Fruit fly (Drosophila melanogaster) S2 (cell line): ENCODE results near the gene cic.

Source experiments
- CG8478 ChIP-seq: fragments of >200 bp; optimal IDR thresholded peaks from 2 replicates; lab custom pipeline; 2018
- CTCF ChIP-seq, 2 experiments: fragments of >200 bp; optimal IDR thresholded peaks; 2 replicates each; lab custom pipeline; 2018

dm6 chr3R:20282103-20282502, 29.5 kb downstream of the cic start:
- TF ChIP-seq CG8478 (lab: Kevin White, UChicago) (no peak), CTCF (optimal IDR thresholded peaks at IDR 0.05; lab: Kevin White, UChicago) (no peak)
